Worm (Caenorhabditis elegans) whole organism, L4 larva: Measurements from ENCODE around the gene Y57G11A.4.

Experiments used
- F10B5.3 ChIP-seq: sonication (generic microtip); optimal IDR thresholded peaks from 2 replicates; lab custom pipeline; 2016; ENCODE audit warnings: mild to moderate bottlenecking, missing genetic modification characterization, missing compliant biosample characterization
- F44E2.7 ChIP-seq: fragments of 200-800 bp; sonication (Bioruptor generic); IDR thresholded peaks from 2 replicates; pipeline ENCODE4 v2.1.2; 2022; ENCODE audit warnings: missing genetic modification characterization, missing compliant biosample characterization
- dpl-1 ChIP-seq: fragments of 150-350 bp; optimal IDR thresholded peaks from 2 replicates; lab custom pipeline; 2014; ENCODE audit warnings: missing biosample characterization, missing genetic modification reagents, missing genetic modification characterization
- lsy-2 ChIP-seq, 2 experiments: fragments of 150-350 bp in 1 of 2; sonication (generic microtip) in 1 of 2; optimal IDR thresholded peaks; 2 replicates each; lab custom pipeline; 2014 to 2017; ENCODE audit warnings: missing biosample characterization in 2 of 2, missing genetic modification characterization in 2 of 2
- nhr-11 ChIP-seq: fragments of 150-350 bp; optimal IDR thresholded peaks from 2 replicates; lab custom pipeline; 2014; ENCODE audit warnings: missing biosample characterization, missing genetic modification characterization
- unc-130 ChIP-seq: sonication (generic microtip); optimal IDR thresholded peaks from 2 replicates; lab custom pipeline; 2016; ENCODE audit warnings: missing genetic modification reagents, missing genetic modification characterization, missing compliant biosample characterization
- unc-62 ChIP-seq, 3 experiments: fragments of 150-350 bp in 1 of 3; sonication (generic microtip); optimal IDR thresholded peaks in 2 of 3; peaks in 1 of 3; 1 replicate in 1 of 3; 2 replicates in 2 of 3; lab custom pipeline; 2014 to 2017; ENCODE audit warnings: missing biosample characterization in 3 of 3, missing genetic modification characterization in 3 of 3, missing genetic modification reagents in 3 of 3, missing genotype in 1 of 3

- no peak for TF ChIP-seq nhr-11 (tag; lab: Kevin White, UChicago)
- TF ChIP-seq lsy-2 (tag; optimal IDR thresholded peaks at IDR 0.05; lab: Kevin White, UChicago), result no peak
- no peak for TF ChIP-seq dpl-1 (GFP tag; lab: Kevin White, UChicago)
- TF ChIP-seq unc-62 (GFP tag; optimal IDR thresholded peaks at IDR 0.05 in 1 of 2; lab: Kevin White, UChicago), result no peak
- TF ChIP-seq unc-62 (tag; optimal IDR thresholded peaks at IDR 0.05; lab: Kevin White, UChicago), result no peak
- no peak for TF ChIP-seq unc-130 (GFP tag; lab: Kevin White, UChicago)
- TF ChIP-seq F44E2.7 (GFP tag; lab: Robert Waterston, UW), result no peak
- TF ChIP-seq F10B5.3 (tag; lab: Kevin White, UChicago), result no peak
Measured at ce11 chrIV:14456667-14457066, 25.4 kb upstream of the Y57G11A.4 start, which contains the start of gene nspg-9.
